Worm (Caenorhabditis elegans): ENCODE results near the gene srh-265.

Gene srh-265

ce11 chrV:15417822-15418221, 1.8 kb downstream of the srh-265 start, which contains the start of gene T06E6.10:
Gene T06E6.10, plus strand, starts transcription at chrV:15418122.
- no peak for TF ChIP-seq ama-1 (optimal IDR thresholded peaks at IDR 0.05)
- no peak for TF ChIP-seq scrt-1 (GFP tag; IDR thresholded peaks at IDR 0.05)
- no peak for TF ChIP-seq sea-1 (GFP tag; conservative IDR thresholded peaks at IDR 0.05)
- TF ChIP-seq tbx-11 (GFP tag; IDR thresholded peaks at IDR 0.05), result no peak
- no peak for TF ChIP-seq ets-7 (tag; optimal IDR thresholded peaks at IDR 0.05)
- no peak for TF ChIP-seq pes-1 (GFP tag; IDR thresholded peaks at IDR 0.05)
- TF ChIP-seq aly-1 (tag; optimal IDR thresholded peaks at IDR 0.05), result no peak
- no peak for TF ChIP-seq hmbx-1 (tag; optimal IDR thresholded peaks at IDR 0.05)

ce11 chrV:15423601-15424000, 7.5 kb downstream of the srh-265 start, which contains the start of gene fbxa-104:
Gene fbxa-104, minus strand, starts transcription at chrV:15423683.
- TF ChIP-seq scrt-1 (GFP tag; IDR thresholded peaks at IDR 0.05) (no peak), ceh-13 (GFP tag; optimal IDR thresholded peaks at IDR 0.05) (no peak), flt-1 (GFP tag; IDR thresholded peaks at IDR 0.05) (no peak), tra-4 (tag; optimal IDR thresholded peaks at IDR 0.05) (no peak), tbx-37 (GFP tag; conservative IDR thresholded peaks at IDR 0.05) (no peak), pes-1 (GFP tag; IDR thresholded peaks at IDR 0.05) (no peak), B0310.2 (tag; optimal IDR thresholded peaks at IDR 0.05) (no peak), tbx-11 (GFP tag; IDR thresholded peaks at IDR 0.05) (no peak), sea-1 (GFP tag; conservative IDR thresholded peaks at IDR 0.05) (no peak), hmg-4 (GFP tag; optimal IDR thresholded peaks at IDR 0.05) (no peak), hmbx-1 (tag; optimal IDR thresholded peaks at IDR 0.05) (no peak), hnd-1 (tag; optimal IDR thresholded peaks at IDR 0.05) (no peak), F13C5.2 (tag; optimal IDR thresholded peaks at IDR 0.05) (no peak), aly-1 (tag; optimal IDR thresholded peaks at IDR 0.05) (no peak), ceh-36 (tag; optimal IDR thresholded peaks at IDR 0.05) (no peak), ama-1 (optimal IDR thresholded peaks at IDR 0.05) (no peak), ets-7 (tag; optimal IDR thresholded peaks at IDR 0.05) (no peak)

ce11 chrV:15425368-15426091, 9.5 kb downstream of the srh-265 start, which contains the start of gene Y36E3A.2:
Gene Y36E3A.2, plus strand, starts transcription at chrV:15426041.
- TF ChIP-seq tra-4 (tag; optimal IDR thresholded peaks at IDR 0.05) (no peak), ceh-36 (tag; optimal IDR thresholded peaks at IDR 0.05) (no peak), scrt-1 (GFP tag; IDR thresholded peaks at IDR 0.05) (no peak), aly-1 (tag; optimal IDR thresholded peaks at IDR 0.05) (no peak), hmg-4 (GFP tag; optimal IDR thresholded peaks at IDR 0.05) (no peak), F13C5.2 (tag; optimal IDR thresholded peaks at IDR 0.05) (no peak), tbx-11 (GFP tag; IDR thresholded peaks at IDR 0.05) (no peak), B0310.2 (tag; optimal IDR thresholded peaks at IDR 0.05) (no peak), pes-1 (GFP tag; IDR thresholded peaks at IDR 0.05) (no peak), ceh-13 (GFP tag; optimal IDR thresholded peaks at IDR 0.05) (no peak), hnd-1 (tag; optimal IDR thresholded peaks at IDR 0.05) (no peak), flt-1 (GFP tag; IDR thresholded peaks at IDR 0.05) (no peak)

- no peak for TF ChIP-seq B0310.2 (tag; optimal IDR thresholded peaks at IDR 0.05)
- no peak for TF ChIP-seq flt-1 (GFP tag; IDR thresholded peaks at IDR 0.05)
- TF ChIP-seq ceh-13 (GFP tag; optimal IDR thresholded peaks at IDR 0.05), result no peak
- TF ChIP-seq ceh-36 (tag; optimal IDR thresholded peaks at IDR 0.05), result no peak
- no peak for TF ChIP-seq hmg-4 (GFP tag; optimal IDR thresholded peaks at IDR 0.05)
- no peak for TF ChIP-seq tbx-37 (GFP tag; conservative IDR thresholded peaks at IDR 0.05)
- no peak for TF ChIP-seq pes-1 (GFP tag; IDR thresholded peaks at IDR 0.05)
- no peak for TF ChIP-seq sea-1 (GFP tag; conservative IDR thresholded peaks at IDR 0.05)
- no peak for TF ChIP-seq hnd-1 (tag; optimal IDR thresholded peaks at IDR 0.05)
- no peak for TF ChIP-seq tbx-11 (GFP tag; IDR thresholded peaks at IDR 0.05)
- TF ChIP-seq tra-4 (tag; optimal IDR thresholded peaks at IDR 0.05), result no peak
- TF ChIP-seq ama-1 (optimal IDR thresholded peaks at IDR 0.05), result no peak
- no peak for TF ChIP-seq hmbx-1 (tag; optimal IDR thresholded peaks at IDR 0.05)
- TF ChIP-seq aly-1 (tag; optimal IDR thresholded peaks at IDR 0.05), result no peak
- TF ChIP-seq scrt-1 (GFP tag; IDR thresholded peaks at IDR 0.05), result no peak
- TF ChIP-seq F13C5.2 (tag; optimal IDR thresholded peaks at IDR 0.05), result no peak
- no peak for TF ChIP-seq ets-7 (tag; optimal IDR thresholded peaks at IDR 0.05)
Measured at ce11 chrV:15426944-15427343, 10.9 kb downstream of the srh-265 start, which contains the start of gene fbxa-209. Gene fbxa-209, minus strand, starts transcription at chrV:15427044.

- TF ChIP-seq ceh-13 (GFP tag; optimal IDR thresholded peaks at IDR 0.05) (no peak), tbx-11 (GFP tag; IDR thresholded peaks at IDR 0.05) (no peak)
Measured at ce11 chrV:15431322-15432052, 15.4 kb downstream of the srh-265 start.

- TF ChIP-seq pes-1 (GFP tag; IDR thresholded peaks at IDR 0.05), result no peak
- no peak for TF ChIP-seq ceh-13 (GFP tag; optimal IDR thresholded peaks at IDR 0.05)
- no peak for TF ChIP-seq ama-1 (optimal IDR thresholded peaks at IDR 0.05)
- no peak for TF ChIP-seq ceh-36 (tag; optimal IDR thresholded peaks at IDR 0.05)
- TF ChIP-seq ets-7 (tag; optimal IDR thresholded peaks at IDR 0.05), result no peak
- TF ChIP-seq B0310.2 (tag; optimal IDR thresholded peaks at IDR 0.05), result no peak
- no peak for TF ChIP-seq F13C5.2 (tag; optimal IDR thresholded peaks at IDR 0.05)
- TF ChIP-seq hnd-1 (tag; optimal IDR thresholded peaks at IDR 0.05), result no peak
- no peak for TF ChIP-seq scrt-1 (GFP tag; IDR thresholded peaks at IDR 0.05)
- TF ChIP-seq sea-1 (GFP tag; conservative IDR thresholded peaks at IDR 0.05), result no peak
- no peak for TF ChIP-seq flt-1 (GFP tag; IDR thresholded peaks at IDR 0.05)
- no peak for TF ChIP-seq tbx-37 (GFP tag; conservative IDR thresholded peaks at IDR 0.05)
- no peak for TF ChIP-seq hmbx-1 (tag; optimal IDR thresholded peaks at IDR 0.05)
- TF ChIP-seq aly-1 (tag; optimal IDR thresholded peaks at IDR 0.05), result no peak
- TF ChIP-seq tbx-11 (GFP tag; IDR thresholded peaks at IDR 0.05), result no peak
- no peak for TF ChIP-seq hmg-4 (GFP tag; optimal IDR thresholded peaks at IDR 0.05)
- TF ChIP-seq tra-4 (tag; optimal IDR thresholded peaks at IDR 0.05), result no peak
Measured at ce11 chrV:15432457-15432856, 16.4 kb downstream of the srh-265 start, which contains the start of gene T26H5.8. Gene T26H5.8, minus strand, starts transcription at chrV:15432726.

- TF ChIP-seq hmg-4 (GFP tag; optimal IDR thresholded peaks at IDR 0.05) (no peak), F13C5.2 (tag; optimal IDR thresholded peaks at IDR 0.05) (no peak), aly-1 (tag; optimal IDR thresholded peaks at IDR 0.05) (no peak), tbx-11 (GFP tag; IDR thresholded peaks at IDR 0.05) (no peak), ceh-36 (tag; optimal IDR thresholded peaks at IDR 0.05) (no peak), tra-4 (tag; optimal IDR thresholded peaks at IDR 0.05) (no peak), ama-1 (optimal IDR thresholded peaks at IDR 0.05) (no peak), hnd-1 (tag; optimal IDR thresholded peaks at IDR 0.05) (no peak), pes-1 (GFP tag; IDR thresholded peaks at IDR 0.05) (no peak), ceh-13 (GFP tag; optimal IDR thresholded peaks at IDR 0.05) (no peak), flt-1 (GFP tag; IDR thresholded peaks at IDR 0.05) (no peak), hmbx-1 (tag; optimal IDR thresholded peaks at IDR 0.05) (no peak)
Measured at ce11 chrV:15434647-15435046, 18.6 kb downstream of the srh-265 start.

Data from whole organism, early embryonic.